Worm (Caenorhabditis elegans) whole organism, late embryonic: ENCODE measurements around the gene C05D12.2.

Experiments
- C08G9.2 ChIP-seq: sonication (generic microtip); optimal IDR thresholded peaks from 2 replicates; lab custom pipeline; 2016; ENCODE audit warnings: mild to moderate bottlenecking, missing genetic modification characterization, moderate library complexity, missing compliant biosample characterization
- C38D4.7 ChIP-seq: fragments of 200-800 bp; sonication (Bioruptor generic); optimal IDR thresholded peaks from 2 replicates; lab custom pipeline; 2018; ENCODE audit warnings: mild to moderate bottlenecking, missing genetic modification characterization, moderate library complexity, missing compliant biosample characterization
- K02D7.2 ChIP-seq: sonication (generic microtip); optimal IDR thresholded peaks from 2 replicates; lab custom pipeline; 2017; ENCODE audit warnings: mild to moderate bottlenecking, missing genetic modification characterization, missing compliant biosample characterization
- T23F11.4 ChIP-seq: fragments of 200-800 bp; sonication (Bioruptor generic); optimal IDR thresholded peaks from 2 replicates; lab custom pipeline; 2018; ENCODE audit warnings: mild to moderate bottlenecking, missing genetic modification characterization, missing compliant biosample characterization
- Y22D7AL.16 ChIP-seq: sonication (generic microtip); optimal IDR thresholded peaks from 2 replicates; lab custom pipeline; 2016; ENCODE audit warnings: missing genetic modification characterization, missing compliant biosample characterization
- ama-1 ChIP-seq: fragments of 150-350 bp; optimal IDR thresholded peaks from 2 replicates; lab custom pipeline; 2014
- ceh-19 ChIP-seq: fragments of 200-800 bp; sonication (Bioruptor generic); optimal IDR thresholded peaks from 2 replicates; lab custom pipeline; 2018; ENCODE audit warnings: mild to moderate bottlenecking, missing genetic modification characterization, missing compliant biosample characterization
- ceh-2 ChIP-seq: sonication (generic microtip); optimal IDR thresholded peaks from 2 replicates; lab custom pipeline; 2016; ENCODE audit warnings: missing genotype, missing genetic modification characterization, missing compliant biosample characterization
- ceh-24 ChIP-seq: sonication (generic microtip); optimal IDR thresholded peaks from 2 replicates; lab custom pipeline; 2016; ENCODE audit warnings: mild to moderate bottlenecking, missing genetic modification characterization, missing compliant biosample characterization
- ceh-31 ChIP-seq: sonication (generic microtip); optimal IDR thresholded peaks from 2 replicates; lab custom pipeline; 2016; ENCODE audit warnings: missing genetic modification characterization, missing compliant biosample characterization
- ceh-34 ChIP-seq: sonication (generic microtip); optimal IDR thresholded peaks from 2 replicates; lab custom pipeline; 2016; ENCODE audit warnings: mild to moderate bottlenecking, missing genetic modification characterization, missing compliant biosample characterization
- ceh-48 ChIP-seq: sonication (generic microtip); optimal IDR thresholded peaks from 2 replicates; lab custom pipeline; 2016; ENCODE audit warnings: missing genetic modification characterization, inconsistent platforms, missing compliant biosample characterization
- ceh-6 ChIP-seq: fragments of 200-800 bp; sonication (Bioruptor generic); optimal IDR thresholded peaks from 2 replicates; lab custom pipeline; 2018; ENCODE audit warnings: mild to moderate bottlenecking, missing genetic modification characterization, missing compliant biosample characterization
- ceh-9 ChIP-seq: sonication (generic microtip); optimal IDR thresholded peaks from 2 replicates; lab custom pipeline; 2016; ENCODE audit warnings: mild to moderate bottlenecking, missing genetic modification characterization, inconsistent platforms, missing compliant biosample characterization
- che-1 ChIP-seq: sonication (generic microtip); optimal IDR thresholded peaks from 2 replicates; lab custom pipeline; 2016; ENCODE audit warnings: mild to moderate bottlenecking, missing genetic modification characterization, missing compliant biosample characterization
- elt-2 ChIP-seq: sonication (generic microtip); optimal IDR thresholded peaks from 2 replicates; lab custom pipeline; 2016; ENCODE audit warnings: missing genetic modification reagents, missing genetic modification characterization, missing compliant biosample characterization
- fkh-6 ChIP-seq: sonication (generic microtip); optimal IDR thresholded peaks from 2 replicates; lab custom pipeline; 2016; ENCODE audit warnings: missing genetic modification characterization, missing compliant biosample characterization
- gmeb-2 ChIP-seq: sonication (generic microtip); optimal IDR thresholded peaks from 2 replicates; lab custom pipeline; 2016; ENCODE audit warnings: missing genetic modification characterization, inconsistent platforms, missing compliant biosample characterization
- hlh-13 ChIP-seq: fragments of 200-800 bp; sonication (Bioruptor generic); optimal IDR thresholded peaks from 2 replicates; lab custom pipeline; 2018; ENCODE audit warnings: mild to moderate bottlenecking, missing genetic modification characterization, missing compliant biosample characterization
- hlh-15 ChIP-seq: sonication (generic microtip); optimal IDR thresholded peaks from 2 replicates; lab custom pipeline; 2016; ENCODE audit warnings: missing genetic modification characterization, missing compliant biosample characterization
- hlh-30 ChIP-seq: sonication (generic microtip); optimal IDR thresholded peaks from 2 replicates; lab custom pipeline; 2017; ENCODE audit warnings: antibody characterized with exemption, missing genetic modification characterization, missing compliant biosample characterization; ENCODE audit not compliant: insufficient read depth
- hlh-8 ChIP-seq: sonication (generic microtip); optimal IDR thresholded peaks from 2 replicates; lab custom pipeline; 2016; ENCODE audit warnings: missing genotype, missing genetic modification characterization, missing compliant biosample characterization
- lim-6 ChIP-seq: sonication (generic microtip); optimal IDR thresholded peaks from 2 replicates; lab custom pipeline; 2016; ENCODE audit warnings: missing genetic modification characterization, missing compliant biosample characterization
- lin-11 ChIP-seq: fragments of 200-800 bp; sonication (Bioruptor generic); optimal IDR thresholded peaks from 2 replicates; lab custom pipeline; 2018; ENCODE audit warnings: mild to moderate bottlenecking, missing genetic modification characterization, missing compliant biosample characterization
- madf-2 ChIP-seq: sonication (generic microtip); optimal IDR thresholded peaks from 2 replicates; lab custom pipeline; 2017; ENCODE audit warnings: missing genetic modification characterization, missing compliant biosample characterization
- mec-3 ChIP-seq: sonication (generic microtip); optimal IDR thresholded peaks from 2 replicates; lab custom pipeline; 2016; ENCODE audit warnings: borderline replicate concordance, missing genetic modification characterization, missing compliant biosample characterization
- nfya-1 ChIP-seq: sonication (generic microtip); optimal IDR thresholded peaks from 2 replicates; lab custom pipeline; 2017; ENCODE audit warnings: missing genetic modification characterization, mild to moderate bottlenecking, missing compliant biosample characterization, antibody characterized with exemption, moderate library complexity
- nhr-11 ChIP-seq: fragments of 150-350 bp; optimal IDR thresholded peaks from 2 replicates; lab custom pipeline; 2014; ENCODE audit warnings: missing biosample characterization, missing genetic modification characterization
- nhr-232 ChIP-seq: sonication (generic microtip); optimal IDR thresholded peaks from 2 replicates; lab custom pipeline; 2016; ENCODE audit warnings: missing genetic modification characterization, missing compliant biosample characterization
- npax-4 ChIP-seq: sonication (generic microtip); optimal IDR thresholded peaks from 2 replicates; lab custom pipeline; 2016; ENCODE audit warnings: missing genetic modification characterization, missing compliant biosample characterization
- pag-3 ChIP-seq: sonication (generic microtip); optimal IDR thresholded peaks from 2 replicates; lab custom pipeline; 2016; ENCODE audit warnings: missing compliant biosample characterization, missing genetic modification characterization, borderline replicate concordance
- pax-1 ChIP-seq: fragments of 150-350 bp; optimal IDR thresholded peaks from 2 replicates; lab custom pipeline; 2014; ENCODE audit warnings: missing biosample characterization, missing genetic modification characterization
- pha-2 ChIP-seq: sonication (generic microtip); optimal IDR thresholded peaks from 2 replicates; lab custom pipeline; 2017; ENCODE audit warnings: mild to moderate bottlenecking, missing genetic modification characterization, missing compliant biosample characterization
- pha-4 ChIP-seq: fragments of 150-350 bp; optimal IDR thresholded peaks from 2 replicates; lab custom pipeline; 2018; ENCODE audit warnings: missing biosample characterization, missing genetic modification reagents, missing genetic modification characterization
- pqm-1 ChIP-seq: sonication (generic microtip); optimal IDR thresholded peaks from 2 replicates; lab custom pipeline; 2016; ENCODE audit warnings: missing genetic modification characterization, missing compliant biosample characterization
- ref-2 ChIP-seq: sonication (generic microtip); optimal IDR thresholded peaks from 2 replicates; lab custom pipeline; 2016; ENCODE audit warnings: missing genetic modification characterization, missing compliant biosample characterization
- sdc-2 ChIP-seq: sonication (generic microtip); optimal IDR thresholded peaks from 2 replicates; lab custom pipeline; 2016; ENCODE audit warnings: missing genotype, missing genetic modification characterization, missing compliant biosample characterization
- sox-2 ChIP-seq: fragments of 200-800 bp; sonication (Bioruptor generic); IDR thresholded peaks from 2 replicates; pipeline ENCODE4 v1.3.6; 2022; ENCODE audit warnings: missing genetic modification reagents, missing genetic modification characterization, missing compliant biosample characterization
- ttx-3 ChIP-seq: sonication (generic microtip); optimal IDR thresholded peaks from 2 replicates; lab custom pipeline; 2016; ENCODE audit warnings: missing genetic modification reagents, missing genetic modification characterization, missing compliant biosample characterization
- unc-55 ChIP-seq: sonication (generic microtip); optimal IDR thresholded peaks from 2 replicates; lab custom pipeline; 2017; ENCODE audit warnings: missing biosample characterization, missing genetic modification reagents, missing genetic modification characterization
- ztf-16 ChIP-seq: sonication (generic microtip); optimal IDR thresholded peaks from 2 replicates; lab custom pipeline; 2017; ENCODE audit warnings: missing genetic modification characterization, missing compliant biosample characterization

The C05D12.2 gene

ce11 chrII:11417999-11418398 is at the start of gene C05D12.2:
Gene C05D12.2, plus strand, starts transcription at chrII:11418299.
- TF ChIP-seq lim-6 (tag; lab: Kevin White, UChicago) (no peak), ztf-16 (tag; lab: Kevin White, UChicago) (no peak), pha-2 (no peak), ceh-19 (GFP tag; lab: Kevin White, UChicago) (no peak), ama-1 (lab: Kevin White, UChicago) (no peak), ceh-9 (no peak), hlh-13 (GFP tag; lab: Kevin White, UChicago) (no peak), npax-4 (tag; lab: Kevin White, UChicago) (no peak), madf-2 (tag; lab: Kevin White, UChicago) (no peak), ceh-48 (tag; lab: Kevin White, UChicago) (no peak), sdc-2 (tag; lab: Kevin White, UChicago) (no peak), fkh-6 (no peak), C08G9.2 (tag; lab: Kevin White, UChicago) (no peak), K02D7.2 (tag; lab: Kevin White, UChicago) (no peak), elt-2 (tag; lab: Kevin White, UChicago) (no peak), gmeb-2 (no peak), nfya-1 (tag; lab: Kevin White, UChicago) (no peak), unc-55 (no peak), lin-11 (tag; lab: Kevin White, UChicago) (no peak), mec-3 (tag; lab: Kevin White, UChicago) (no peak)

ce11 chrII:11371981-11372380 is 46.1 kb upstream of the C05D12.2 start, which contains the start of gene C33B4.2:
Gene C33B4.2, minus strand, starts transcription at chrII:11372145.
- TF ChIP-seq pag-3 (tag; lab: Kevin White, UChicago) (no peak), hlh-13 (GFP tag; lab: Kevin White, UChicago) (no peak), ztf-16 (tag; lab: Kevin White, UChicago) (no peak), K02D7.2 (tag; lab: Kevin White, UChicago) (no peak), Y22D7AL.16 (tag; lab: Kevin White, UChicago) (no peak), pqm-1 (tag; lab: Kevin White, UChicago) (no peak), sox-2 (GFP tag; lab: Robert Waterston, UW) (no peak), hlh-15 (tag; lab: Kevin White, UChicago) (no peak), ceh-31 (tag; lab: Kevin White, UChicago) (no peak), ceh-6 (no peak), che-1 (tag; lab: Kevin White, UChicago) (no peak), ceh-2 (tag; lab: Kevin White, UChicago) (no peak), hlh-30 (tag; lab: Kevin White, UChicago) (no peak), pha-2 (no peak), ttx-3 (tag; lab: Kevin White, UChicago) (no peak), ceh-34 (tag; lab: Kevin White, UChicago) (no peak), nhr-11 (tag; lab: Kevin White, UChicago) (no peak), ref-2 (no peak), pha-4 (tag; lab: Kevin White, UChicago) (no peak)
- TF ChIP-seq, all 69 proteins: peak for 0

- TF ChIP-seq hlh-8 (no peak), nhr-232 (tag; lab: Kevin White, UChicago) (no peak), che-1 (tag; lab: Kevin White, UChicago) (no peak), mec-3 (tag; lab: Kevin White, UChicago) (no peak), pha-2 (no peak), hlh-30 (tag; lab: Kevin White, UChicago) (no peak), pax-1 (tag; lab: Kevin White, UChicago) (no peak), ceh-24 (tag; lab: Kevin White, UChicago) (no peak), K02D7.2 (tag; lab: Kevin White, UChicago) (no peak), C38D4.7 (GFP tag; lab: Kevin White, UChicago) (no peak), elt-2 (tag; lab: Kevin White, UChicago) (no peak), T23F11.4 (GFP tag; lab: Kevin White, UChicago) (no peak), sox-2 (GFP tag; lab: Robert Waterston, UW) (no peak)
These were observed 42.1 kb upstream of the C05D12.2 start for ce11 chrII:11376026-11376425.
